Worm (Caenorhabditis elegans): ENCODE data around the gene cyn-7.

The cyn-7 gene

ce11 chrV:15187083-15188057, at the start of gene cyn-7, which contains the start of gene bath-36 (continued):
- peak; percentile 71 for TF ChIP-seq pax-3 (tag; optimal IDR thresholded peaks at IDR 0.05)
- peak; percentile 31 for TF ChIP-seq nhr-11 (tag; optimal IDR thresholded peaks at IDR 0.05)
- TF ChIP-seq dsc-1 (tag; optimal IDR thresholded peaks at IDR 0.05) = peak; percentile 77
- TF ChIP-seq lin-13 (GFP tag; optimal IDR thresholded peaks at IDR 0.05) = peak; percentile 7
- TF ChIP-seq sptf-1 (tag; optimal IDR thresholded peaks at IDR 0.05) = no peak
- TF ChIP-seq elt-3 (tag; optimal IDR thresholded peaks at IDR 0.05) = peak in 2 of 6 experiments; percentile 81 to 92
- TF ChIP-seq unc-98 (GFP tag; IDR thresholded peaks at IDR 0.05) = no peak
- no peak for TF ChIP-seq zag-1 (tag; optimal IDR thresholded peaks at IDR 0.05)
- TF ChIP-seq ces-1 (GFP tag; optimal IDR thresholded peaks at IDR 0.05) = no peak
- peak; percentile 76 to 81 for TF ChIP-seq lsy-2 (tag; optimal IDR thresholded peaks at IDR 0.05)
- no peak for TF ChIP-seq egl-27 (tag; optimal IDR thresholded peaks at IDR 0.05)
- no peak for TF ChIP-seq hpl-2 (GFP tag; optimal IDR thresholded peaks at IDR 0.05)
- TF ChIP-seq C16A3.4 (tag; optimal IDR thresholded peaks at IDR 0.05) = peak; percentile 37
- peak; percentile 87 for TF ChIP-seq nhr-19 (GFP tag; conservative IDR thresholded peaks at IDR 0.05)
- no peak for TF ChIP-seq mab-9 (GFP tag; IDR thresholded peaks at IDR 0.05)
- TF ChIP-seq ceh-90 (tag; optimal IDR thresholded peaks at IDR 0.05) = no peak
- TF ChIP-seq nhr-84 (tag; optimal IDR thresholded peaks at IDR 0.05) = no peak
- peak; percentile 69 for TF ChIP-seq grh-1 (GFP tag; IDR thresholded peaks at IDR 0.05)
- TF ChIP-seq snpc-4 (tag; optimal IDR thresholded peaks at IDR 0.05) = peak; percentile 40
- TF ChIP-seq dpl-1 (GFP tag; optimal IDR thresholded peaks at IDR 0.05) = peak; percentile 74 to 83 (median 82)
- no peak for TF ChIP-seq fkh-10 (GFP tag; optimal IDR thresholded peaks at IDR 0.05)
- TF ChIP-seq swsn-7 (tag; optimal IDR thresholded peaks at IDR 0.05) = peak; percentile 90
- no peak for TF ChIP-seq hlh-4 (tag; optimal IDR thresholded peaks at IDR 0.05)
- TF ChIP-seq nhr-85 (tag) = peak; percentile 93
- no peak for TF ChIP-seq nhr-237 (tag; optimal IDR thresholded peaks at IDR 0.05)
- TF ChIP-seq unc-130 (tag; optimal IDR thresholded peaks at IDR 0.05) = peak; percentile 62
- TF ChIP-seq xbp-1 (tag; optimal IDR thresholded peaks at IDR 0.05) = peak; percentile 86
- peak in 1 of 2 experiments; percentile 71 for TF ChIP-seq mdl-1 (tag; optimal IDR thresholded peaks at IDR 0.05)
- peak; percentile 63 for TF ChIP-seq unc-86 (tag; optimal IDR thresholded peaks at IDR 0.05)
- no peak for TF ChIP-seq lir-3 (tag; optimal IDR thresholded peaks at IDR 0.05; ENCODE audit: poor library complexity)
- no peak for TF ChIP-seq aha-1 (tag; optimal IDR thresholded peaks at IDR 0.05)
- TF ChIP-seq vab-15 (tag; optimal IDR thresholded peaks at IDR 0.05) = no peak
- peak; percentile 30 for TF ChIP-seq ztf-4 (tag; optimal IDR thresholded peaks at IDR 0.05)
- no peak for TF ChIP-seq nhr-12 (tag; optimal IDR thresholded peaks at IDR 0.05)
- TF ChIP-seq jun-1 (tag; optimal IDR thresholded peaks at IDR 0.05) = peak; percentile 75

DNA sequence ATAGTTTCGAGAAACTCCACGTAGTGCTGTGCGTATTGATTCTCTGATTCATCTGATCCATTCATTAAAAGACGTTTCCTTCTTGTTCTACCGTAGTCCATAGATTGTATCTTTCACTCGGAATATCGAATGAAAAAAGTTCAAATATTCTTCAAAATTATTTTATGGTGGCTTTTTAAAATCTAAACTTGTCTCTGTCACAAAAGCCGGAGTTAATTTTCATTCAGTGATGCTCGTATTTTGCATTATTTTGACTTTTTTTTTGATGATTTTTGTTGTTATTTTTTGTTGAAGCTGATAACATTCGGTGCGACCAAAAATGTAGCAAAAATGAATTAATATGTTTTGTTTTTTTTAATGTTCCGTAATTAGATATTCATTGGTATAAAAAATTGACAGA, 48.5 kb upstream of the cyn-7 start, which contains the start of gene nhr-164:
Gene nhr-164, minus strand, starts transcription at position 101 of the 400 bp plus-strand sequence.
- no peak for TF ChIP-seq lin-14 (GFP tag; optimal IDR thresholded peaks at IDR 0.05)
- no peak for TF ChIP-seq snu-23 (GFP tag; optimal IDR thresholded peaks at IDR 0.05)
- TF ChIP-seq fkh-4 (tag; optimal IDR thresholded peaks at IDR 0.05; ENCODE audit: borderline replicate concordance) = no peak
- no peak for TF ChIP-seq zag-1 (tag; optimal IDR thresholded peaks at IDR 0.05)
- no peak for TF ChIP-seq efl-1 (optimal IDR thresholded peaks at IDR 0.05)
- TF ChIP-seq efl-1 (GFP tag; optimal IDR thresholded peaks at IDR 0.05 in 1 of 2) = no peak
- TF ChIP-seq vab-15 (tag; optimal IDR thresholded peaks at IDR 0.05) = no peak
- TF ChIP-seq mab-9 (GFP tag; IDR thresholded peaks at IDR 0.05) = no peak
- TF ChIP-seq lin-15B (tag; optimal IDR thresholded peaks at IDR 0.05) = no peak
- no peak for TF ChIP-seq snpc-4 (tag; optimal IDR thresholded peaks at IDR 0.05)
- no peak for TF ChIP-seq blmp-1 (tag; optimal IDR thresholded peaks at IDR 0.05)
- TF ChIP-seq ceh-90 (tag; optimal IDR thresholded peaks at IDR 0.05) = no peak
